Worm (Caenorhabditis elegans) whole organism, L1 larva: ENCODE measurements around the gene lgc-53.

Experiments
- F16B12.6 ChIP-seq: fragments of 150-350 bp; optimal IDR thresholded peaks from 2 replicates; lab custom pipeline; 2014; ENCODE audit warnings: missing biosample characterization, missing genetic modification characterization
- aha-1 ChIP-seq: fragments of 150-350 bp; optimal IDR thresholded peaks from 2 replicates; lab custom pipeline; 2014; ENCODE audit warnings: missing biosample characterization, missing genetic modification characterization
- ceh-63 ChIP-seq: fragments of 200-800 bp; sonication (Bioruptor generic); optimal IDR thresholded peaks from 2 replicates; lab custom pipeline; 2018; ENCODE audit warnings: mild to moderate bottlenecking, missing genetic modification characterization, missing compliant biosample characterization
- ceh-8 ChIP-seq: fragments of 200-800 bp; sonication (Bioruptor generic); optimal IDR thresholded peaks from 2 replicates; lab custom pipeline; 2018; ENCODE audit warnings: mild to moderate bottlenecking, missing genetic modification characterization, moderate library complexity, missing compliant biosample characterization
- ceh-82 ChIP-seq, 3 experiments: fragments of 150-350 bp in 1 of 3; sonication (generic microtip) in 2 of 3; optimal IDR thresholded peaks; 2 replicates each; lab custom pipeline; 2014 to 2017; ENCODE audit warnings: missing biosample characterization in 3 of 3, missing genetic modification characterization in 3 of 3
- efl-1 ChIP-seq, 4 experiments: fragments of 150-350 bp; optimal IDR thresholded peaks in 3 of 4; peaks in 1 of 4; 1 replicate in 1 of 4; 2 replicates in 3 of 4; lab custom pipeline; 2014; ENCODE audit warnings: missing biosample characterization in 2 of 4, missing genetic modification characterization in 2 of 4, missing genetic modification reagents in 2 of 4
- efl-3 ChIP-seq: fragments of 200-800 bp; sonication (Bioruptor generic); optimal IDR thresholded peaks from 2 replicates; lab custom pipeline; 2018; ENCODE audit warnings: mild to moderate bottlenecking, missing genetic modification characterization, missing compliant biosample characterization
- elt-2 ChIP-seq: sonication (generic microtip); optimal IDR thresholded peaks from 2 replicates; lab custom pipeline; 2016; ENCODE audit warnings: missing genetic modification characterization, mild to moderate bottlenecking, inconsistent platforms, missing compliant biosample characterization, missing genetic modification reagents
- elt-3 ChIP-seq, 6 experiments: fragments of 150-350 bp in 1 of 6; sonication (generic microtip); optimal IDR thresholded peaks; 2 replicates each; lab custom pipeline; 2017 to 2018; ENCODE audit warnings: missing biosample characterization in 6 of 6, missing genetic modification characterization in 6 of 6, inconsistent platforms in 1 of 6
- ets-5 ChIP-seq: fragments of 200-800 bp; sonication (Bioruptor generic); IDR thresholded peaks from 2 replicates; pipeline ENCODE4 v1.3.6; 2022; ENCODE audit warnings: missing genetic modification characterization, missing compliant biosample characterization
- fkh-10 ChIP-seq: sonication (generic microtip); optimal IDR thresholded peaks from 2 replicates; lab custom pipeline; 2017; ENCODE audit warnings: missing biosample characterization, missing genetic modification reagents, missing genetic modification characterization
- fkh-4 ChIP-seq: sonication (generic microtip); optimal IDR thresholded peaks from 2 replicates; lab custom pipeline; 2016; ENCODE audit warnings: missing compliant biosample characterization, missing genetic modification characterization, borderline replicate concordance
- fkh-8 ChIP-seq: sonication (generic microtip); optimal IDR thresholded peaks from 2 replicates; lab custom pipeline; 2016; ENCODE audit warnings: mild to moderate bottlenecking, missing genetic modification characterization, missing compliant biosample characterization
- fos-1 ChIP-seq: fragments of 150-350 bp; optimal IDR thresholded peaks from 2 replicates; lab custom pipeline; 2014; ENCODE audit warnings: missing biosample characterization, missing genetic modification characterization
- grh-1 ChIP-seq: fragments of 200-800 bp; sonication (Bioruptor generic); IDR thresholded peaks from 2 replicates; pipeline ENCODE4 v1.3.6; 2022; ENCODE audit warnings: missing genetic modification reagents, missing genetic modification characterization, missing compliant biosample characterization
- hlh-4 ChIP-seq: sonication (generic microtip); optimal IDR thresholded peaks from 2 replicates; lab custom pipeline; 2016; ENCODE audit warnings: mild to moderate bottlenecking, missing genetic modification characterization, missing compliant biosample characterization
- irx-1 ChIP-seq: sonication (generic microtip); optimal IDR thresholded peaks from 2 replicates; lab custom pipeline; 2016; ENCODE audit warnings: missing genetic modification characterization, missing compliant biosample characterization
- lin-15B ChIP-seq: fragments of 150-350 bp; sonication (generic microtip); optimal IDR thresholded peaks from 3 replicates; lab custom pipeline; 2014; ENCODE audit warnings: missing biosample characterization, missing genetic modification characterization
- lin-35 ChIP-seq, 2 experiments: fragments of 150-350 bp; optimal IDR thresholded peaks; 2 replicates each; lab custom pipeline; 2014; ENCODE audit warnings: missing biosample characterization in 2 of 2, missing genetic modification characterization in 2 of 2, missing genetic modification reagents in 2 of 2
- lin-39 ChIP-seq: fragments of 150-350 bp; optimal IDR thresholded peaks from 2 replicates; lab custom pipeline; 2014; ENCODE audit warnings: missing biosample characterization, missing genetic modification reagents, missing genetic modification characterization
- lir-3 ChIP-seq: sonication (generic microtip); optimal IDR thresholded peaks from 2 replicates; lab custom pipeline; 2016; ENCODE audit warnings: mild to moderate bottlenecking, missing genetic modification characterization, moderate library complexity, missing compliant biosample characterization; ENCODE audit not compliant: poor library complexity
- lsy-2 ChIP-seq, 2 experiments: fragments of 150-350 bp; optimal IDR thresholded peaks; 2 replicates each; lab custom pipeline; 2014; ENCODE audit warnings: missing biosample characterization in 2 of 2, missing genetic modification characterization in 2 of 2
- mab-9 ChIP-seq: fragments of 200-800 bp; sonication (Bioruptor generic); IDR thresholded peaks from 2 replicates; pipeline ENCODE4 v1.3.6; 2022; ENCODE audit warnings: missing genetic modification reagents, missing genetic modification characterization, missing compliant biosample characterization
- mep-1 ChIP-seq: fragments of 150-350 bp; optimal IDR thresholded peaks from 2 replicates; lab custom pipeline; 2014; ENCODE audit warnings: missing biosample characterization, missing genetic modification characterization
- nhr-19 ChIP-seq: fragments of 200-800 bp; sonication (Bioruptor generic); conservative IDR thresholded peaks from 2 replicates; pipeline ENCODE4 v1.3.6; 2022; ENCODE audit warnings: missing genetic modification characterization, missing compliant biosample characterization
- nhr-20 ChIP-seq: sonication (generic microtip); optimal IDR thresholded peaks from 2 replicates; lab custom pipeline; 2016; ENCODE audit warnings: mild to moderate bottlenecking, missing genetic modification characterization, missing compliant biosample characterization
- nhr-71 ChIP-seq: sonication (generic microtip); optimal IDR thresholded peaks from 2 replicates; lab custom pipeline; 2016; ENCODE audit warnings: mild to moderate bottlenecking, missing genetic modification characterization, moderate library complexity, missing compliant biosample characterization
- nhr-90 ChIP-seq: sonication (generic microtip); optimal IDR thresholded peaks from 2 replicates; lab custom pipeline; 2016; ENCODE audit warnings: mild to moderate bottlenecking, missing genetic modification characterization, missing compliant biosample characterization; ENCODE audit not compliant: poor library complexity
- pqm-1 ChIP-seq: sonication (generic microtip); optimal IDR thresholded peaks from 3 replicates; lab custom pipeline; 2017; ENCODE audit warnings: missing biosample characterization, missing genetic modification characterization
- snpc-4 ChIP-seq: fragments of 150-350 bp; optimal IDR thresholded peaks from 2 replicates; lab custom pipeline; 2014; ENCODE audit warnings: missing biosample characterization, missing genetic modification characterization
- sptf-1 ChIP-seq: fragments of 150-350 bp; optimal IDR thresholded peaks from 2 replicates; lab custom pipeline; 2014; ENCODE audit warnings: missing biosample characterization, missing genetic modification characterization
- sup-37 ChIP-seq: fragments of 200-800 bp; sonication (Bioruptor generic); optimal IDR thresholded peaks from 2 replicates; lab custom pipeline; 2018; ENCODE audit warnings: mild to moderate bottlenecking, missing genetic modification characterization, missing compliant biosample characterization
- tbx-2 ChIP-seq: sonication (generic microtip); optimal IDR thresholded peaks from 2 replicates; lab custom pipeline; 2016; ENCODE audit warnings: missing genetic modification characterization, missing compliant biosample characterization
- unc-130 ChIP-seq: fragments of 150-350 bp; optimal IDR thresholded peaks from 2 replicates; lab custom pipeline; 2017; ENCODE audit warnings: missing biosample characterization, missing genetic modification characterization, inconsistent platforms
- unc-86 ChIP-seq: sonication (generic microtip); optimal IDR thresholded peaks from 2 replicates; lab custom pipeline; 2016; ENCODE audit warnings: missing genetic modification characterization, missing compliant biosample characterization
- unc-98 ChIP-seq: fragments of 200-800 bp; sonication (Bioruptor generic); IDR thresholded peaks from 2 replicates; pipeline ENCODE4 v1.3.6; 2022; ENCODE audit warnings: missing genetic modification characterization, missing compliant biosample characterization
- vab-15 ChIP-seq: sonication (generic microtip); optimal IDR thresholded peaks from 2 replicates; lab custom pipeline; 2017; ENCODE audit warnings: missing genotype, mild to moderate bottlenecking, missing genetic modification characterization, missing compliant biosample characterization
- zip-4 ChIP-seq: fragments of 200-800 bp; sonication (Bioruptor generic); optimal IDR thresholded peaks from 2 replicates; lab custom pipeline; 2018; ENCODE audit warnings: mild to moderate bottlenecking, missing genetic modification characterization, moderate library complexity, missing compliant biosample characterization
- ztf-11 ChIP-seq, 2 experiments: sonication (generic microtip); optimal IDR thresholded peaks; 2 replicates each; lab custom pipeline; 2016 to 2017; ENCODE audit warnings: missing genetic modification characterization in 2 of 2, missing biosample characterization in 1 of 2, missing compliant biosample characterization in 1 of 2

Gene lgc-53

ce11 chrX:16681910-16682493, 29.5 kb upstream of the lgc-53 start (continued):
- TF ChIP-seq zip-4 (GFP tag; lab: Kevin White, UChicago) = peak; percentile 95
- TF ChIP-seq ceh-8 (GFP tag; lab: Kevin White, UChicago) = peak; percentile 99
- peak; percentile 93 for TF ChIP-seq elt-2
- TF ChIP-seq fkh-8 (tag; lab: Kevin White, UChicago) = peak; percentile 98
- TF ChIP-seq mab-9 (GFP tag; lab: Robert Waterston, UW) = peak; percentile 97
- peak; percentile 48 for TF ChIP-seq hlh-4 (tag; lab: Kevin White, UChicago)
- peak; percentile 89 for TF ChIP-seq sup-37 (GFP tag; lab: Kevin White, UChicago)
- TF ChIP-seq, all 84 proteins: peak for 76

DNA sequence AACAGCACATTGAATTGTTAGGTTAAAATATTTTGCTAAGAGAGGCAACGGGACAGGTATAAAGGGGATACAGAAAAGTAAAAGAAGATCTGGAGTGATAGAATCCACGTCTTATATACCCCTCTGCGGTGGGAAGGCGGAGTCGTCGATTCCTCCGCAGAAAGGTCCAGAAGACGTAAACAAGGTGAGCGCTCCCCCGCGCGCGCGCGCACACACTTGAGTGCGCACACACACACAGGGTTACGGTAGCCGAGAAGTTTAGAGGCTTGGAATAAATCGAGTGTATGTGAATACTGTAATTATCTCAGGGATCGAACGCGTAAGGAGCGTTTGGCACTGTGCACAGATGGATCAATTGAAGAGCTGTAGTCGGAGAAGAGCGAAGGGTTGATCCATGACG, 24.1 kb upstream of the lgc-53 start:
- no peak for TF ChIP-seq lsy-2 (tag; optimal IDR thresholded peaks at IDR 0.05; lab: Kevin White, UChicago)
- TF ChIP-seq fos-1 (tag; lab: Kevin White, UChicago) = no peak
- TF ChIP-seq zip-4 (GFP tag; lab: Kevin White, UChicago) = no peak
- no peak for TF ChIP-seq efl-1 (optimal IDR thresholded peaks at IDR 0.05; lab: Kevin White, UChicago)
- TF ChIP-seq efl-1 (GFP tag; optimal IDR thresholded peaks at IDR 0.05 in 1 of 2; lab: Kevin White, UChicago) = no peak
- no peak for TF ChIP-seq mep-1 (tag; lab: Kevin White, UChicago)
- TF ChIP-seq snpc-4 (tag; lab: Kevin White, UChicago) = no peak
- TF ChIP-seq elt-3 (tag; optimal IDR thresholded peaks at IDR 0.05; lab: Kevin White, UChicago) = no peak
- TF ChIP-seq vab-15 (tag; lab: Kevin White, UChicago) = no peak
- no peak for TF ChIP-seq lir-3
- no peak for TF ChIP-seq nhr-19 (GFP tag; lab: Robert Waterston, UW)

- no peak for TF ChIP-seq efl-3 (GFP tag; lab: Kevin White, UChicago)
- TF ChIP-seq unc-86 (tag; lab: Kevin White, UChicago) = no peak
- no peak for TF ChIP-seq ztf-11 (tag; optimal IDR thresholded peaks at IDR 0.05; lab: Kevin White, UChicago)
- no peak for TF ChIP-seq irx-1 (tag; lab: Kevin White, UChicago)
- TF ChIP-seq lin-35 (GFP tag; optimal IDR thresholded peaks at IDR 0.05; lab: Kevin White, UChicago) = no peak
- no peak for TF ChIP-seq vab-15 (tag; lab: Kevin White, UChicago)
- TF ChIP-seq aha-1 (tag; lab: Kevin White, UChicago) = no peak
- TF ChIP-seq unc-130 (tag; lab: Kevin White, UChicago) = no peak
- no peak for TF ChIP-seq ceh-82 (tag; optimal IDR thresholded peaks at IDR 0.05; lab: Kevin White, UChicago)
- no peak for TF ChIP-seq nhr-90 (tag; lab: Kevin White, UChicago)
- TF ChIP-seq elt-2 = no peak
- TF ChIP-seq lin-39 (tag; lab: Kevin White, UChicago) = no peak
- TF ChIP-seq fkh-4 (tag; lab: Kevin White, UChicago) = no peak
- TF ChIP-seq fkh-8 (tag; lab: Kevin White, UChicago) = no peak
- no peak for TF ChIP-seq F16B12.6 (tag; lab: Kevin White, UChicago)
- TF ChIP-seq tbx-2 (tag; lab: Kevin White, UChicago) = no peak
- no peak for TF ChIP-seq ets-5 (GFP tag; lab: Robert Waterston, UW)
- no peak for TF ChIP-seq snpc-4 (tag; lab: Kevin White, UChicago)
- TF ChIP-seq ceh-63 (GFP tag; lab: Kevin White, UChicago) = no peak
Observed at ce11 chrX:16687945-16688344, 23.5 kb upstream of the lgc-53 start, which contains the start of gene F22H10.11. F22H10.11 (minus strand) TSS chrX:16688045.

- TF ChIP-seq nhr-20 (tag; lab: Kevin White, UChicago) (no peak), nhr-90 (tag; lab: Kevin White, UChicago) (no peak), zip-4 (GFP tag; lab: Kevin White, UChicago) (no peak), fkh-10 (GFP tag; lab: Kevin White, UChicago) (no peak), nhr-71 (tag; lab: Kevin White, UChicago) (no peak), pqm-1 (no peak), grh-1 (no peak), unc-98 (GFP tag; lab: Robert Waterston, UW) (no peak), sptf-1 (no peak), elt-3 (tag; optimal IDR thresholded peaks at IDR 0.05; lab: Kevin White, UChicago) (no peak), lin-15B (tag; lab: Kevin White, UChicago) (no peak)
- TF ChIP-seq, all 84 proteins: peak for 0
Observed at ce11 chrX:16689852-16690473, 21.5 kb upstream of the lgc-53 start.
